Worm (Caenorhabditis elegans) whole organism, late embryonic: ENCODE measurements around the gene srg-66.

Experiments used
- ceh-18 ChIP-seq: sonication (generic microtip); optimal IDR thresholded peaks from 2 replicates; lab custom pipeline; 2016; ENCODE audit warnings: missing genetic modification characterization, missing compliant biosample characterization
- elt-2 ChIP-seq: sonication (generic microtip); optimal IDR thresholded peaks from 2 replicates; lab custom pipeline; 2016; ENCODE audit warnings: missing genetic modification reagents, missing genetic modification characterization, missing compliant biosample characterization
- fkh-10 ChIP-seq: fragments of 150-350 bp; optimal IDR thresholded peaks from 2 replicates; lab custom pipeline; 2014; ENCODE audit warnings: missing biosample characterization, missing genetic modification reagents, missing genetic modification characterization
- hlh-6 ChIP-seq: sonication (generic microtip); optimal IDR thresholded peaks from 2 replicates; lab custom pipeline; 2016; ENCODE audit warnings: missing genotype, missing genetic modification characterization, missing compliant biosample characterization
- madf-2 ChIP-seq: sonication (generic microtip); optimal IDR thresholded peaks from 2 replicates; lab custom pipeline; 2017; ENCODE audit warnings: missing genetic modification characterization, missing compliant biosample characterization
- nhr-232 ChIP-seq: sonication (generic microtip); optimal IDR thresholded peaks from 2 replicates; lab custom pipeline; 2016; ENCODE audit warnings: missing genetic modification characterization, missing compliant biosample characterization
- pqm-1 ChIP-seq: sonication (generic microtip); optimal IDR thresholded peaks from 2 replicates; lab custom pipeline; 2016; ENCODE audit warnings: missing genetic modification characterization, missing compliant biosample characterization
- ttx-3 ChIP-seq: sonication (generic microtip); optimal IDR thresholded peaks from 2 replicates; lab custom pipeline; 2016; ENCODE audit warnings: missing genetic modification reagents, missing genetic modification characterization, missing compliant biosample characterization
- unc-86 ChIP-seq: sonication (generic microtip); optimal IDR thresholded peaks from 2 replicates; lab custom pipeline; 2016; ENCODE audit warnings: missing genetic modification characterization, missing compliant biosample characterization

DNA sequence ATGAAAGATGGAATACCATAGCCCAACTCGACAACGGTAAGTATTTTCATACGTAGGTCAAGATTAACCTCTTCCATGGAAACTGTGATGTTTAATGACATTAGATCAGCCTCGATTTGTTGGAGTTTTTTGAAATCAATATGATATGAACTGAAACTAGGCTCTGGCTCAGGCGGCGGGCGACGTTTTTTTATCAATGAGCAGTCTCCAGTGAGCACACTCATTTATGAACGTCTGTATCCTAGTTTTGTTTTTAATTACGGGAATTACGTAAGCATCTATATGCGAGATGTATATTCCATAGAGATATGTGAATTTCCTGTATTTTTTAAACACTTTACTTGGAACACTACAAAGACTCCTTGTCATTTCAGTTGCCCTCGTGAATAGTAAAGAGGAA lies 19.3 kb downstream of the srg-66 start, which contains the start of gene srg-67:
- TF ChIP-seq hlh-6 (tag; lab: Kevin White, UChicago) (no peak), fkh-10 (GFP tag; lab: Kevin White, UChicago) (no peak), ttx-3 (tag; lab: Kevin White, UChicago) (no peak), elt-2 (tag; lab: Kevin White, UChicago) (no peak), unc-86 (no peak), ceh-18 (tag; lab: Kevin White, UChicago) (no peak), nhr-232 (no peak), pqm-1 (no peak), madf-2 (tag; lab: Kevin White, UChicago) (no peak)
